Fruit fly (Drosophila melanogaster) Kc167 (cell line): ENCODE results near the gene Lgr4.

Experiments used
- h ChIP-seq: fragments of >200 bp; optimal IDR thresholded peaks from 3 replicates; lab custom pipeline; 2018; ENCODE audit warnings: missing external identifiers
- psq ChIP-seq: fragments of >200 bp; optimal IDR thresholded peaks from 2 replicates; lab custom pipeline; 2017; ENCODE audit warnings: missing external identifiers
- ttk ChIP-seq: sonication (Bioruptor generic); optimal IDR thresholded peaks from 2 replicates; lab custom pipeline; 2017; ENCODE audit warnings: missing external identifiers

DNA sequence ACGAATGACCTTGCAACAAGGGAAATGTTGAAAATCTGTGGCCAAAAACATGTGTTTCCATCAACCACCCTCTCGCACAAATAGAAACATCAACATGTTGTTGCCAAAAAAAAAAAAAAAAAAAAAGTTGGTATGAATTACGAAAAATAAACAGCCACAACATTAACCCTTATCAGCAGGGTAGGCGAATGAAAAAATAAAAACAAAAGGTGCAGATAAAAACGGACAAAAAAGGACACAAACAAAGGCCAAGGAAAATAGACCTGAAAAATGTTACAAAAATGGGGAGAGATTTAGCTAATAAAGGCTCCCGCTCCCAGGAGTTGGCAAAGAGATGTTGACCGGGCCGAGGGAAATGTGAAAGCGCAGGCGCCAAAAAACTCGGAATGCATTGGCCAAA is 20.4 kb upstream of the Lgr4 start:
- TF ChIP-seq h (lab: Kevin White, UChicago) (no peak), psq (lab: Kevin White, UChicago) (no peak), ttk (lab: Kevin White, UChicago) (no peak)
